Fruit fly (Drosophila melanogaster) whole organism, embryonic: ENCODE results near the gene CG5079.
A peak's percentile ranks its signal among the peaks of the same experiment; 100 is the strongest.

Experiments
- Aef1 ChIP-seq: fragments of 200-800 bp; sonication (Bioruptor generic); IDR thresholded peaks from 3 replicates; pipeline ENCODE4 v1.3.6; 2022; ENCODE audit warnings: missing biosample characterization, missing genetic modification characterization
- Asciz ChIP-seq: fragments of 200-800 bp; sonication (Bioruptor generic); optimal IDR thresholded peaks from 2 replicates; lab custom pipeline; 2017; ENCODE audit warnings: missing biosample characterization, mild to moderate bottlenecking, missing genetic modification characterization, missing genetic modification reagents
- Atf6 ChIP-seq: fragments of 200-800 bp; sonication (Bioruptor generic); IDR thresholded peaks from 2 replicates; pipeline ENCODE4 v1.3.6; 2022; ENCODE audit warnings: missing biosample characterization, missing genetic modification characterization
- Awh ChIP-seq: fragments of 200-800 bp; sonication (Bioruptor generic); IDR thresholded peaks from 2 replicates; pipeline ENCODE4, ENCODE4 v1.3.6; 2022; ENCODE audit warnings: missing biosample characterization, missing genetic modification characterization
- CG10147 ChIP-seq: fragments of 200-800 bp; sonication (Bioruptor generic); optimal IDR thresholded peaks from 2 replicates; lab custom pipeline; 2019; ENCODE audit warnings: missing biosample characterization, mild to moderate bottlenecking, missing genetic modification characterization, moderate library complexity
- CG10321 ChIP-seq: fragments of 200-800 bp; sonication (Bioruptor generic); IDR thresholded peaks from 2 replicates; pipeline ENCODE4 v1.3.6; 2022; ENCODE audit warnings: missing biosample characterization, missing genetic modification characterization
- CG10366 ChIP-seq: fragments of 200-800 bp; sonication (Bioruptor generic); IDR thresholded peaks from 2 replicates; pipeline ENCODE4 v1.3.6; 2022; ENCODE audit warnings: missing biosample characterization, missing genetic modification characterization
- CG11085 ChIP-seq: fragments of 200-800 bp; sonication (Bioruptor generic); IDR thresholded peaks from 2 replicates; pipeline ENCODE4 v1.3.6; 2022; ENCODE audit warnings: missing biosample characterization, missing genetic modification characterization
- CG11695 ChIP-seq: fragments of 200-800 bp; sonication (Bioruptor generic); IDR thresholded peaks from 3 replicates; pipeline ENCODE4 v1.3.6; 2022; ENCODE audit warnings: missing biosample characterization, missing genetic modification characterization
- CG15269 ChIP-seq: fragments of 200-800 bp; sonication (Bioruptor generic); optimal IDR thresholded peaks from 2 replicates; lab custom pipeline; 2018; ENCODE audit warnings: missing biosample characterization, mild to moderate bottlenecking, missing genetic modification characterization, moderate library complexity
- CG1529 ChIP-seq: fragments of 200-800 bp; sonication (Bioruptor generic); optimal IDR thresholded peaks from 3 replicates; lab custom pipeline; 2018; ENCODE audit warnings: missing biosample characterization, missing genetic modification characterization
- CG1603 ChIP-seq: fragments of 200-800 bp; sonication (Bioruptor generic); optimal IDR thresholded peaks from 2 replicates; lab custom pipeline; 2019; ENCODE audit warnings: missing biosample characterization, mild to moderate bottlenecking, missing genetic modification characterization, moderate library complexity
- CG1647 ChIP-seq: fragments of 200-800 bp; sonication (Bioruptor generic); optimal IDR thresholded peaks from 3 replicates; lab custom pipeline; 2016; ENCODE audit warnings: missing biosample characterization, missing genetic modification characterization
- CG17829 ChIP-seq: fragments of 200-800 bp; optimal IDR thresholded peaks from 2 replicates; lab custom pipeline; 2019; ENCODE audit warnings: missing biosample characterization, mild to moderate bottlenecking, missing genetic modification characterization, moderate library complexity
- CG18764 ChIP-seq: fragments of 200-800 bp; sonication (Bioruptor generic); optimal IDR thresholded peaks from 3 replicates; lab custom pipeline; 2016; ENCODE audit warnings: missing biosample characterization, missing genetic modification characterization
- CG32772 ChIP-seq: fragments of 200-800 bp; sonication (Bioruptor generic); IDR thresholded peaks from 2 replicates; pipeline ENCODE4 v1.3.6; 2022; ENCODE audit warnings: missing biosample characterization, missing genetic modification characterization
- CG34422 ChIP-seq: fragments of 200-800 bp; sonication (Bioruptor generic); IDR thresholded peaks from 3 replicates; pipeline ENCODE4 v1.3.6; 2022; ENCODE audit warnings: missing biosample characterization, missing genetic modification characterization
- CG42726 ChIP-seq: fragments of 200-800 bp; sonication (Bioruptor generic); IDR thresholded peaks from 2 replicates; pipeline ENCODE4 v1.3.6; 2022; ENCODE audit warnings: missing biosample characterization, missing genetic modification characterization; ENCODE audit not compliant: partially characterized antibody
- CG43689 ChIP-seq: fragments of 200-800 bp; sonication (Bioruptor generic); IDR thresholded peaks from 2 replicates; pipeline ENCODE4 v1.3.6; 2022; ENCODE audit warnings: missing biosample characterization, missing genetic modification characterization
- CG4707 ChIP-seq: fragments of 200-800 bp; sonication (Bioruptor generic); optimal IDR thresholded peaks from 2 replicates; lab custom pipeline; 2018; ENCODE audit warnings: missing biosample characterization, mild to moderate bottlenecking, missing genetic modification characterization, moderate library complexity
- CG4820 ChIP-seq: fragments of 200-800 bp; sonication (Bioruptor generic); optimal IDR thresholded peaks from 3 replicates; lab custom pipeline; 2016; ENCODE audit warnings: missing biosample characterization, missing genetic modification characterization
- CG7357 ChIP-seq: fragments of 200-800 bp; sonication (Bioruptor generic); IDR thresholded peaks from 3 replicates; pipeline ENCODE4 v1.3.6; 2022; ENCODE audit warnings: missing biosample characterization, missing genetic modification characterization
- CG7786 ChIP-seq: fragments of 200-800 bp; sonication (Bioruptor generic); optimal IDR thresholded peaks from 2 replicates; lab custom pipeline; 2016; ENCODE audit warnings: missing biosample characterization, missing genetic modification characterization
- CG7839 ChIP-seq: fragments of 200-800 bp; sonication (Bioruptor generic); optimal IDR thresholded peaks from 3 replicates; lab custom pipeline; 2018; ENCODE audit warnings: missing biosample characterization, mild to moderate bottlenecking, missing genetic modification characterization, moderate library complexity
- CG9727 ChIP-seq: fragments of 200-800 bp; sonication (Bioruptor generic); optimal IDR thresholded peaks from 3 replicates; lab custom pipeline; 2017; ENCODE audit warnings: missing biosample characterization, mild to moderate bottlenecking, missing genetic modification characterization
- CoRest ChIP-seq: fragments of 200-800 bp; sonication (Bioruptor generic); optimal IDR thresholded peaks from 3 replicates; lab custom pipeline; 2018; ENCODE audit warnings: missing biosample characterization, mild to moderate bottlenecking, missing genetic modification characterization, moderate library complexity
- Deaf1 ChIP-seq: fragments of 200-800 bp; optimal IDR thresholded peaks from 3 replicates; lab custom pipeline; 2019; ENCODE audit warnings: missing biosample characterization, mild to moderate bottlenecking, missing genetic modification characterization, moderate library complexity
- E2f1 ChIP-seq: fragments of 200-800 bp; sonication (Bioruptor generic); IDR thresholded peaks from 2 replicates; pipeline ENCODE4 v1.3.6; 2022; ENCODE audit warnings: missing biosample characterization, missing genetic modification characterization
- Eip74EF ChIP-seq, 2 experiments: fragments of 200-800 bp in 1 of 2; fragments of >200 bp in 1 of 2; sonication (Bioruptor generic) in 1 of 2; optimal IDR thresholded peaks; 2 replicates each; lab custom pipeline; 2017 to 2019; ENCODE audit warnings: missing biosample characterization in 2 of 2, missing genetic modification characterization in 2 of 2, mild to moderate bottlenecking in 1 of 2, moderate library complexity in 1 of 2
- Fer3 ChIP-seq: fragments of 200-800 bp; sonication (Bioruptor generic); optimal IDR thresholded peaks from 2 replicates; lab custom pipeline; 2018; ENCODE audit warnings: missing biosample characterization, mild to moderate bottlenecking, missing genetic modification characterization, moderate library complexity
- H2.0 ChIP-seq: fragments of 200-800 bp; sonication (Bioruptor generic); IDR thresholded peaks from 2 replicates; pipeline ENCODE4 v1.3.6; 2022; ENCODE audit warnings: missing biosample characterization, missing genetic modification characterization
- Oaz ChIP-seq: fragments of 200-800 bp; sonication (Bioruptor generic); IDR thresholded peaks from 2 replicates; pipeline ENCODE4 v1.3.6; 2022; ENCODE audit warnings: missing biosample characterization, missing genetic modification characterization
- Oli ChIP-seq: fragments of 200-800 bp; sonication (Bioruptor generic); optimal IDR thresholded peaks from 2 replicates; lab custom pipeline; 2018; ENCODE audit warnings: missing biosample characterization, mild to moderate bottlenecking, missing genetic modification characterization, moderate library complexity
- Poxn ChIP-seq: fragments of 200-800 bp; sonication (Bioruptor generic); IDR thresholded peaks from 2 replicates; pipeline ENCODE4 v1.3.6; 2022; ENCODE audit warnings: missing biosample characterization, missing genetic modification characterization
- Ssrp ChIP-seq: fragments of 200-800 bp; sonication (Bioruptor generic); optimal IDR thresholded peaks from 2 replicates; lab custom pipeline; 2018; ENCODE audit warnings: missing biosample characterization, mild to moderate bottlenecking, missing genetic modification characterization, moderate library complexity
- cas ChIP-seq: fragments of 200-800 bp; sonication (Bioruptor generic); IDR thresholded peaks from 2 replicates; pipeline ENCODE4 v1.3.6; 2022; ENCODE audit warnings: missing biosample characterization, missing genetic modification characterization
- dmrt11E ChIP-seq: fragments of 200-800 bp; sonication (Bioruptor generic); optimal IDR thresholded peaks from 3 replicates; lab custom pipeline; 2018; ENCODE audit warnings: missing biosample characterization, mild to moderate bottlenecking, missing genetic modification characterization, moderate library complexity
- emc ChIP-seq: fragments of 200-800 bp; sonication (Bioruptor generic); optimal IDR thresholded peaks from 2 replicates; lab custom pipeline; 2016; ENCODE audit warnings: missing biosample characterization, missing genetic modification characterization
- esg ChIP-seq: fragments of 200-800 bp; sonication (Bioruptor generic); conservative IDR thresholded peaks from 2 replicates; pipeline ENCODE4 v1.3.6; 2022; ENCODE audit warnings: missing biosample characterization, missing genetic modification characterization
- fd64A ChIP-seq: fragments of 200-800 bp; sonication (Bioruptor generic); optimal IDR thresholded peaks from 3 replicates; lab custom pipeline; 2018; ENCODE audit warnings: missing biosample characterization, mild to moderate bottlenecking, missing genetic modification characterization
- inv ChIP-seq: fragments of 200-800 bp; sonication (Bioruptor generic); IDR thresholded peaks from 2 replicates; pipeline ENCODE4 v1.3.6; 2022; ENCODE audit warnings: missing biosample characterization, missing genetic modification characterization; ENCODE audit not compliant: partially characterized antibody
- lov ChIP-seq, 2 experiments: fragments of 200-800 bp in 1 of 2; fragments of >200 bp in 1 of 2; sonication (Bioruptor generic) in 1 of 2; IDR thresholded peaks in 1 of 2; optimal IDR thresholded peaks in 1 of 2; 2 replicates in 1 of 2; 3 replicates in 1 of 2; pipeline versions ENCODE4 v1.3.6 to Lab custom; 2017 to 2022; ENCODE audit warnings: missing biosample characterization in 1 of 2, missing genetic modification characterization in 1 of 2
- org-1 ChIP-seq: fragments of 200-800 bp; sonication (Bioruptor generic); optimal IDR thresholded peaks from 2 replicates; lab custom pipeline; 2017; ENCODE audit warnings: missing biosample characterization, missing genetic modification characterization
- shn ChIP-seq: fragments of 200-800 bp; sonication (Bioruptor generic); optimal IDR thresholded peaks from 3 replicates; lab custom pipeline; 2016; ENCODE audit warnings: missing biosample characterization, missing genetic modification characterization
- slbo ChIP-seq: fragments of 200-800 bp; sonication (Bioruptor generic); IDR thresholded peaks from 2 replicates; pipeline ENCODE4 v1.3.6; 2022; ENCODE audit warnings: missing biosample characterization, missing genetic modification characterization
- tap ChIP-seq: fragments of 200-800 bp; optimal IDR thresholded peaks from 3 replicates; lab custom pipeline; 2019; ENCODE audit warnings: missing biosample characterization, mild to moderate bottlenecking, missing genetic modification characterization, moderate library complexity
- ttk ChIP-seq: fragments of 200-800 bp; sonication (Bioruptor generic); IDR thresholded peaks from 2 replicates; pipeline ENCODE4 v2.1.2; 2022; ENCODE audit warnings: missing biosample characterization, missing genetic modification characterization
- yki ChIP-seq: fragments of >200 bp; optimal IDR thresholded peaks from 3 replicates; lab custom pipeline; 2018

Gene CG5079

DNA sequence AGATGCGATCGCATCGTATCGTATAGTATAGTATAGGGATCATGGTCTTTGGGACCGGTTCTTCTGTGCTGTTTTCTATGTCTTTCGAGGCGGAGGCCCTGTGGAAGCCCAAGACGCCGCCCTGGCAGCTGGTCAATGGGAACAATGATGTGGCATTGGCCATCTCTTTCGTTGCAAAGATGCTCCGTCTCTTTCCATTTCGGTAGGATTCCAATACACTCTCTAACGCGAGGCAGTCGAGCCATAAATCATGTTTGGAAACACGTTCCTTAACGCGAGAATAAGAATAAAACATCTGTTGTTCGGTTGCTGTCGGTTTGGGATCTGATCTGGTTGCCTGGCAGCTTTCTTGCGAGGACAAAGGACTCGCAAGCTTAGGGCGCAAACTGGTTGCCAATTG lies 15.2 kb downstream of the CG5079 start (continued):
- peak; percentile 49; the same call in 1 of the 2 replicates for TF ChIP-seq CG10321
- TF ChIP-seq CG34422 (GFP tag; lab: Robert Waterston, UW): no peak
- TF ChIP-seq CG4707 (GFP tag; lab: Kevin White, UChicago): no peak
- TF ChIP-seq Atf6 (GFP tag; lab: Robert Waterston, UW): no peak
- no peak for TF ChIP-seq cas (GFP tag; lab: Robert Waterston, UW)
- TF ChIP-seq CG9727 (GFP tag; lab: Kevin White, UChicago): no peak
- TF ChIP-seq Deaf1 (tag; lab: Kevin White, UChicago): no peak

DNA sequence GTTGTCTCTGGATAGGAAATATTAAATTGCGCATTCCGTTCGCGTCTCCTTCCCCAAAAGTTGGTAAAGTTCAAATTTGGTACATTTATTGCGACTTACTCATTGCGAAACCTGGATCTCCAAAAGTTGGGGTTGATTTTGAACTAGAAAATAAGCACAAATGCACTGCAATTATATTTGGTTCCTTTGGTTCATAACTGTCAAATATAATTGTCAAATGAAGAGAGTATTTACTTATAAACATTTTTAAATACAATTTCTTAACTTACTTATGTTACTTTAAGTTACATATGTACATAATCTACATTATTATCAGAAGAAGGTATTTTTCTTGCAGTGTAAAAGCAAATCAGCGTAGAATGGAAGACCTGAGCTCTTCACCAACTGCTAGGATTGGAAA lies 17.1 kb downstream of the CG5079 start:
- TF ChIP-seq CG7839 (tag; lab: Kevin White, UChicago) (peak; percentile 61), Eip74EF (GFP tag; optimal IDR thresholded peaks at IDR 0.05; lab: Kevin White, UChicago) (no peak), H2.0 (GFP tag; lab: Robert Waterston, UW) (0 out of 2 replicates have a peak, but pooled peaks have one; percentile 17), lov (optimal IDR thresholded peaks at IDR 0.05; lab: Kevin White, UChicago) (no peak), lov (GFP tag; IDR thresholded peaks at IDR 0.05; lab: Robert Waterston, UW) (no peak), Oli (tag; lab: Kevin White, UChicago) (peak; percentile 6), CG10147 (GFP tag; lab: Kevin White, UChicago) (peak; percentile 25), Oaz (peak; percentile 30; the same call in 1 of the 2 replicates), E2f1 (peak; percentile 43), slbo (GFP tag; lab: Robert Waterston, UW) (peak; percentile 39; the same call in 1 of the 2 replicates), yki (lab: Kevin White, UChicago) (no peak), Awh (GFP tag; lab: Robert Waterston, UW) (peak; percentile 26; the same call in 1 of the 2 replicates), CG7786 (no peak), CG1603 (peak; percentile 29), ttk (GFP tag; lab: Robert Waterston, UW) (0 out of 2 replicates have a peak, but pooled peaks have one; percentile 16), CG7357 (GFP tag; lab: Robert Waterston, UW) (no peak), CG17829 (tag; lab: Kevin White, UChicago) (peak; percentile 11), CG34422 (GFP tag; lab: Robert Waterston, UW) (peak; percentile 22; the same call in 1 of the 3 replicates), emc (GFP tag; lab: Kevin White, UChicago) (no peak), inv (GFP tag; lab: Robert Waterston, UW) (no peak), CG42726 (GFP tag; lab: Robert Waterston, UW) (no peak), CoRest (peak; percentile 18), Ssrp (tag; lab: Kevin White, UChicago) (peak; percentile 32), CG11085 (GFP tag; lab: Robert Waterston, UW) (no peak), CG15269 (peak; percentile 52), Aef1 (GFP tag; lab: Robert Waterston, UW) (peak; percentile 20; the same call in 1 of the 3 replicates), CG4820 (GFP tag; lab: Kevin White, UChicago) (no peak), org-1 (GFP tag; lab: Kevin White, UChicago) (no peak), tap (tag; lab: Kevin White, UChicago) (peak; percentile 36), esg (0 out of 2 replicates have a peak, but pooled peaks have one; percentile 22), CG10366 (GFP tag; lab: Robert Waterston, UW) (no peak), dmrt11E (tag; lab: Kevin White, UChicago) (peak; percentile 20), shn (no peak), Poxn (no peak), Fer3 (tag; lab: Kevin White, UChicago) (peak; percentile 54), Atf6 (GFP tag; lab: Robert Waterston, UW) (peak; percentile 17; the same call in 1 of the 2 replicates), CG11695 (peak; percentile 23; the same call in 1 of the 3 replicates), fd64A (no peak), CG1529 (GFP tag; lab: Kevin White, UChicago) (no peak), Asciz (no peak), CG32772 (0 out of 2 replicates have a peak, but pooled peaks have one; percentile 26), CG1647 (GFP tag; lab: Kevin White, UChicago) (no peak), CG18764 (GFP tag; lab: Kevin White, UChicago) (no peak), CG43689 (GFP tag; lab: Robert Waterston, UW) (no peak)
